Worm (Caenorhabditis elegans) whole organism, L2 larva: ENCODE measurements around the gene str-68.

Experiments
- aly-2 ChIP-seq: fragments of 150-350 bp; optimal IDR thresholded peaks from 2 replicates; lab custom pipeline; 2014; ENCODE audit warnings: missing biosample characterization, missing genetic modification characterization
- elt-1 ChIP-seq: fragments of 150-350 bp; optimal IDR thresholded peaks from 2 replicates; lab custom pipeline; 2014; ENCODE audit warnings: missing biosample characterization, missing genetic modification characterization
- lsy-2 ChIP-seq, 2 experiments: fragments of 150-350 bp in 1 of 2; sonication (generic microtip) in 1 of 2; optimal IDR thresholded peaks; 2 replicates each; lab custom pipeline; 2014 to 2017; ENCODE audit warnings: missing biosample characterization in 2 of 2, missing genetic modification characterization in 2 of 2
- mdl-1 ChIP-seq, 2 experiments: fragments of 150-350 bp in 1 of 2; sonication (generic microtip) in 1 of 2; optimal IDR thresholded peaks; 2 replicates each; lab custom pipeline; 2017; ENCODE audit warnings: missing biosample characterization in 2 of 2, missing genetic modification characterization in 2 of 2
- nhr-6 ChIP-seq: fragments of 150-350 bp; optimal IDR thresholded peaks from 2 replicates; lab custom pipeline; 2014; ENCODE audit warnings: missing biosample characterization, missing genetic modification characterization
- peb-1 ChIP-seq: fragments of 150-350 bp; optimal IDR thresholded peaks from 2 replicates; lab custom pipeline; 2014; ENCODE audit warnings: missing biosample characterization, missing genetic modification characterization
- unc-62 ChIP-seq: fragments of 150-350 bp; optimal IDR thresholded peaks from 2 replicates; lab custom pipeline; 2014; ENCODE audit warnings: missing biosample characterization, missing genetic modification reagents, missing genetic modification characterization
- ztf-11 ChIP-seq: sonication (generic microtip); optimal IDR thresholded peaks from 2 replicates; lab custom pipeline; 2017; ENCODE audit warnings: missing biosample characterization, missing genetic modification characterization

DNA sequence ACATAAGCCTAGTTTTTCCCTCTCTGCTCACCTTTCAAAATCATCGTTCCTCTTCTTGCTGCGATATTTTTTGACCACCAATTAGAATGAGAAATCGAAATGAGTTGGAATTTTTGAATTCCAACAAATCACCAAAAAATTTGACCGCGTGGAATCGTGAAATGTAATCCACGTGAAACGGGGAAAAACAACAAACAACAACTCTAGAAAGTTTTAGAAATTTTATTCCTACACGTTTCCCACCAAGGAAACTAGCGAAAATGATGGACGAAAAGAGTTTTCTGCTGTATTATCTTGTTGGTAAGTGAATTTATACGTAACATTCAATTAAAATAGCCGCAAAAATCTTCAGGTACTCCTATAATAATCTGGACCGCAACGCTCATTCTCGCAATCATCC is 31.1 kb upstream of the str-68 start, which contains the start of the genes irld-3 and F02C9.1:
- TF ChIP-seq ztf-11 (no peak), mdl-1 (tag; optimal IDR thresholded peaks at IDR 0.05; lab: Kevin White, UChicago) (no peak), elt-1 (no peak), unc-62 (GFP tag; lab: Kevin White, UChicago) (no peak), peb-1 (tag; lab: Kevin White, UChicago) (no peak), nhr-6 (tag; lab: Kevin White, UChicago) (no peak), aly-2 (tag; lab: Kevin White, UChicago) (no peak), lsy-2 (tag; optimal IDR thresholded peaks at IDR 0.05; lab: Kevin White, UChicago) (no peak)
